Worm (Caenorhabditis elegans) whole organism, mixed stage, embryonic: ENCODE data around the gene Y71H2AM.1.

ENCODE experiments used
- M03D4.4 ChIP-seq: sonication (generic microtip); optimal IDR thresholded peaks from 2 replicates; lab custom pipeline; 2017; ENCODE audit warnings: mild to moderate bottlenecking, missing genetic modification characterization, missing compliant biosample characterization
- bed-3 ChIP-seq: fragments of 200-800 bp; sonication (Bioruptor generic); optimal IDR thresholded peaks from 3 replicates; lab custom pipeline; 2018; ENCODE audit warnings: mild to moderate bottlenecking, missing genetic modification characterization, moderate library complexity, missing compliant biosample characterization
- blmp-1 ChIP-seq: fragments of 150-350 bp; optimal IDR thresholded peaks from 2 replicates; lab custom pipeline; 2014; ENCODE audit warnings: missing biosample characterization, missing genetic modification characterization
- ceh-39 ChIP-seq: fragments of 150-350 bp; optimal IDR thresholded peaks from 2 replicates; lab custom pipeline; 2014; ENCODE audit warnings: missing biosample characterization, missing genetic modification characterization
- ceh-43 ChIP-seq: fragments of 200-800 bp; sonication (Bioruptor generic); optimal IDR thresholded peaks from 2 replicates; lab custom pipeline; 2018; ENCODE audit warnings: mild to moderate bottlenecking, missing genetic modification characterization, moderate library complexity, missing compliant biosample characterization
- ceh-83 ChIP-seq: fragments of 200-800 bp; sonication (Bioruptor generic); optimal IDR thresholded peaks from 2 replicates; lab custom pipeline; 2018; ENCODE audit warnings: mild to moderate bottlenecking, missing genetic modification characterization, missing compliant biosample characterization
- ces-1 ChIP-seq: fragments of 150-350 bp; optimal IDR thresholded peaks from 2 replicates; lab custom pipeline; 2014; ENCODE audit warnings: missing biosample characterization, missing genetic modification reagents, missing genetic modification characterization
- cnd-1 ChIP-seq: fragments of 200-800 bp; sonication (Bioruptor generic); optimal IDR thresholded peaks from 2 replicates; lab custom pipeline; 2018; ENCODE audit warnings: mild to moderate bottlenecking, missing genetic modification characterization, missing compliant biosample characterization
- drap-1 ChIP-seq: fragments of 200-800 bp; sonication (Bioruptor generic); optimal IDR thresholded peaks from 3 replicates; lab custom pipeline; 2018; ENCODE audit warnings: mild to moderate bottlenecking, missing genetic modification characterization, missing compliant biosample characterization
- elt-1 ChIP-seq: sonication (generic microtip); optimal IDR thresholded peaks from 2 replicates; lab custom pipeline; 2017; ENCODE audit warnings: missing genetic modification characterization, mild to moderate bottlenecking, missing compliant biosample characterization, antibody characterized with exemption, moderate library complexity, borderline replicate concordance; ENCODE audit not compliant: insufficient read depth
- elt-3 ChIP-seq: fragments of 150-350 bp; optimal IDR thresholded peaks from 2 replicates; lab custom pipeline; 2014; ENCODE audit warnings: missing biosample characterization, missing genetic modification characterization
- flh-1 ChIP-seq: fragments of 200-800 bp; sonication (Bioruptor generic); optimal IDR thresholded peaks from 2 replicates; lab custom pipeline; 2018; ENCODE audit warnings: mild to moderate bottlenecking, missing genetic modification characterization, moderate library complexity, missing compliant biosample characterization
- ham-2 ChIP-seq: fragments of 200-800 bp; sonication (Bioruptor generic); optimal IDR thresholded peaks from 2 replicates; lab custom pipeline; 2018; ENCODE audit warnings: mild to moderate bottlenecking, missing genetic modification characterization, missing compliant biosample characterization
- hlh-1 ChIP-seq: fragments of 150-350 bp; optimal IDR thresholded peaks from 2 replicates; lab custom pipeline; 2014; ENCODE audit warnings: missing biosample characterization, missing genetic modification reagents, missing genetic modification characterization
- lin-13 ChIP-seq: fragments of 150-350 bp; optimal IDR thresholded peaks from 2 replicates; lab custom pipeline; 2014; ENCODE audit warnings: missing biosample characterization, missing genetic modification characterization
- lin-32 ChIP-seq: fragments of 200-800 bp; sonication (Bioruptor generic); optimal IDR thresholded peaks from 2 replicates; lab custom pipeline; 2018; ENCODE audit warnings: mild to moderate bottlenecking, missing genetic modification characterization, missing compliant biosample characterization
- lsy-2 ChIP-seq: fragments of 150-350 bp; optimal IDR thresholded peaks from 2 replicates; lab custom pipeline; 2014; ENCODE audit warnings: missing biosample characterization, missing genetic modification characterization
- mab-5 ChIP-seq: fragments of 150-350 bp; optimal IDR thresholded peaks from 2 replicates; lab custom pipeline; 2014; ENCODE audit warnings: missing biosample characterization, missing genetic modification characterization
- mep-1 ChIP-seq: fragments of 150-350 bp; optimal IDR thresholded peaks from 2 replicates; lab custom pipeline; 2017; ENCODE audit warnings: missing biosample characterization, missing genetic modification reagents, missing genetic modification characterization, inconsistent platforms
- nhr-12 ChIP-seq: fragments of 150-350 bp; optimal IDR thresholded peaks from 2 replicates; lab custom pipeline; 2014; ENCODE audit warnings: missing biosample characterization, missing genetic modification characterization
- nhr-2 ChIP-seq: fragments of 150-350 bp; optimal IDR thresholded peaks from 2 replicates; lab custom pipeline; 2014; ENCODE audit warnings: missing biosample characterization, missing genetic modification characterization
- nhr-237 ChIP-seq: fragments of 150-350 bp; optimal IDR thresholded peaks from 2 replicates; lab custom pipeline; 2014; ENCODE audit warnings: missing biosample characterization, missing genetic modification characterization
- nhr-28 ChIP-seq: fragments of 150-350 bp; optimal IDR thresholded peaks from 2 replicates; lab custom pipeline; 2014; ENCODE audit warnings: missing biosample characterization, missing genetic modification characterization
- nhr-76 ChIP-seq: sonication (generic microtip); optimal IDR thresholded peaks from 2 replicates; lab custom pipeline; 2017; ENCODE audit warnings: missing biosample characterization, missing genetic modification characterization
- pha-4 ChIP-seq: fragments of 150-350 bp; optimal IDR thresholded peaks from 2 replicates; lab custom pipeline; 2018; ENCODE audit warnings: missing biosample characterization, missing genetic modification reagents, missing genetic modification characterization
- snpc-4 ChIP-seq: fragments of 150-350 bp; optimal IDR thresholded peaks from 2 replicates; lab custom pipeline; 2014; ENCODE audit warnings: missing biosample characterization, missing genetic modification characterization
- sptf-1 ChIP-seq: sonication (generic microtip); optimal IDR thresholded peaks from 2 replicates; lab custom pipeline; 2017; ENCODE audit warnings: mild to moderate bottlenecking, missing genetic modification characterization, moderate library complexity, missing compliant biosample characterization
- unc-120 ChIP-seq: sonication (generic microtip); optimal IDR thresholded peaks from 2 replicates; lab custom pipeline; 2017; ENCODE audit warnings: missing genetic modification characterization, missing compliant biosample characterization; ENCODE audit not compliant: poor library complexity, severe bottlenecking
- unc-39 ChIP-seq: fragments of 150-350 bp; optimal IDR thresholded peaks from 2 replicates; lab custom pipeline; 2014; ENCODE audit warnings: missing biosample characterization, missing genetic modification characterization
- unc-62 ChIP-seq: fragments of 150-350 bp; optimal IDR thresholded peaks from 2 replicates; lab custom pipeline; 2014; ENCODE audit warnings: missing biosample characterization, missing genetic modification reagents, missing genetic modification characterization
- zip-8 ChIP-seq: fragments of 150-350 bp; optimal IDR thresholded peaks from 2 replicates; lab custom pipeline; 2014; ENCODE audit warnings: missing biosample characterization, missing genetic modification characterization
- ztf-11 ChIP-seq: fragments of 150-350 bp; optimal IDR thresholded peaks from 2 replicates; lab custom pipeline; 2014; ENCODE audit warnings: missing biosample characterization, missing genetic modification characterization

The Y71H2AM.1 gene

DNA sequence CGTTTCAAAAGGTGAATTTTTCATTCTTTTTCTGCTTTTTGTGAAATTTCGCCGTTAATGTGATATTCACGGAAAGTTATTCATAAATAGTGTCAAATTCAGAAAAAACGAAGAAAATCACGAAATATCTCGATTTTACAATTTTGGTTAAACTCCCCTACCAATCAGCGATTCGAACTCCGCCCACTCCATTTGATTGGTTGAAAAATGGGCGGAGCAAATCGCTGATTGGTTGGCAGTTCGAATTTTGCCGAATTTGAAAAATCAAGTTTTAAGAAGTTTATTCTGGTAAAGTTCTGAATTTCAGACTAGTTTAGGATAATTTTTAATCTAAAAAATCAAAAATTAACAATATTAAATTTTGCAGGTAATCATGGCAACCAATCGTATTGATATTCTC, 37.8 kb downstream of the Y71H2AM.1 start:
- no peak for TF ChIP-seq cnd-1 (tag; lab: Kevin White, UChicago)
- TF ChIP-seq ceh-83: no peak
- TF ChIP-seq zip-8 (tag; lab: Kevin White, UChicago): no peak
- no peak for TF ChIP-seq ceh-43 (GFP tag; lab: Kevin White, UChicago)
- TF ChIP-seq unc-120: no peak
- no peak for TF ChIP-seq ces-1 (GFP tag; lab: Kevin White, UChicago)

DNA sequence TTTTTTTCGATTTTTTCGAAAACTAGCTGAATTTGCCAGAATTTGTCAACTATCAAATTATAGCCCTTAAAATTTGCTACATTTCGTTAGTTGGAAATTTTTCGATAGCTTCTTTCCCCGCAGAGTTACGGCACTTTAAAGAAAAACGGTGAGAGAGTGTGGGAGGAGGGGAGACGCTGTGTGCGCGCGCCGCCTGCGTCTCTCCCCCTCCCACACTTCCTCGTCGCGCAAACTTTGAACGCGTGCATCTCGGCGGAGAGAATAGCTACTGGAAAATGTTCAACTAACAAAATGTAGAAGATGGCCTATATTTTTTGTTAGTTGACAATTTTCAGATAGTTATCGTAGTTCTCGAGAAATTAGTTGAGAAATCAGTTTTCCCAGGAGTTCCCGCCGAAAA, 39.7 kb downstream of the Y71H2AM.1 start:
- TF ChIP-seq drap-1 (GFP tag; lab: Kevin White, UChicago) (no peak), elt-3 (tag; lab: Kevin White, UChicago) (no peak), cnd-1 (tag; lab: Kevin White, UChicago) (no peak), nhr-237 (tag; lab: Kevin White, UChicago) (no peak), hlh-1 (no peak), lsy-2 (tag; lab: Kevin White, UChicago) (no peak), lin-13 (tag; lab: Kevin White, UChicago) (no peak), unc-120 (no peak), lin-32 (GFP tag; lab: Kevin White, UChicago) (no peak), mep-1 (no peak), pha-4 (tag; lab: Kevin White, UChicago) (no peak), nhr-12 (tag; lab: Kevin White, UChicago) (no peak), zip-8 (tag; lab: Kevin White, UChicago) (no peak), nhr-76 (tag; lab: Kevin White, UChicago) (no peak), ztf-11 (tag; lab: Kevin White, UChicago) (no peak), ceh-39 (no peak), mab-5 (no peak), unc-39 (tag; lab: Kevin White, UChicago) (no peak)

DNA sequence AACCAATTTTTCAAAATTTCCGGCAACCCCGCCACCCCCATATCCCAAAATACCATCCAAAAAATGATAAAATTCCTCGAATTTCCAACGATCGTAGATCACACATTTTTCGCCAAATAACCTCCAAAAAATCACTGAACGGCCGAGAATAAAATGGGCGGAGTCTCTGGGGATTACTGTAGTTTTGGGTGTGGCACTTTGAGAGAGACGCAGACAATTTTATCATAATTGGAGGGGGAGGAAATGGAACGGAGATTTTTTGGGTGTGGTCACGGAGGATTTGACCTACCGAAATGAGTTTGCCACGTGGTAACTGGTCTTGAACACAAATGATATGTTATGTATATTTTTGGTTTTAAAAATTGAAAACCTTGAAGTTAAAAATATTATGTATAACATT, 41.5 kb downstream of the Y71H2AM.1 start:
- TF ChIP-seq mab-5: no peak
- TF ChIP-seq nhr-2 (tag; lab: Kevin White, UChicago): no peak
- TF ChIP-seq ceh-39: no peak
- no peak for TF ChIP-seq unc-62 (GFP tag; lab: Kevin White, UChicago)
- no peak for TF ChIP-seq elt-1 (tag; lab: Kevin White, UChicago)
- TF ChIP-seq snpc-4: no peak
- no peak for TF ChIP-seq bed-3 (GFP tag; lab: Kevin White, UChicago)
- no peak for TF ChIP-seq nhr-28 (tag; lab: Kevin White, UChicago)
- TF ChIP-seq unc-120: no peak
- no peak for TF ChIP-seq flh-1 (GFP tag; lab: Kevin White, UChicago)
- TF ChIP-seq M03D4.4 (tag; lab: Kevin White, UChicago): no peak
- TF ChIP-seq hlh-1: no peak
- TF ChIP-seq pha-4 (tag; lab: Kevin White, UChicago): no peak
- TF ChIP-seq nhr-76 (tag; lab: Kevin White, UChicago): no peak
- TF ChIP-seq nhr-237 (tag; lab: Kevin White, UChicago): no peak
- no peak for TF ChIP-seq lsy-2 (tag; lab: Kevin White, UChicago)
- no peak for TF ChIP-seq ham-2
- no peak for TF ChIP-seq blmp-1
- TF ChIP-seq unc-39 (tag; lab: Kevin White, UChicago): no peak

- TF ChIP-seq lin-13 (tag; lab: Kevin White, UChicago): no peak
Observed at ce11 chrIII:2869033-2869432, 42.2 kb downstream of the Y71H2AM.1 start.

DNA sequence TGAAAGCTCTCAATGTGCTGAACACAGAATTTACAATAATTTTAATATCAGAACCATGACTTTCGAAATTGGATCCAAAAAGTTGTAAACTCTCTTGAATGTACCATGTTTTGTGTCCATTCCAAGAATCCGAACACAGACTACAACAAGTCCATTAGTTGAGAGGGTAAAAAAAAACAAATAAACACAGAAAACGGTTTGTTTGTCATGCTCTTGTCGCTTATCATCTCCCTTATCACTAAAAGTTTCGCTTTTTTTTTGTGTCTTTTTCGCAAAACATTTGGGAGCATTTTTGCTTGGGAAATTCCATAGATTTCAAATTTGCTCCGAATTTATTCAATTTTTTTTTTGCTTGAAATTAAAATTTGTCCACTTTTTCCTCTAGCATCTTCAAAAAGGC, 42.6 kb downstream of the Y71H2AM.1 start:
- TF ChIP-seq unc-62 (GFP tag; lab: Kevin White, UChicago) (no peak), ztf-11 (tag; lab: Kevin White, UChicago) (no peak), ceh-39 (no peak), hlh-1 (no peak), bed-3 (GFP tag; lab: Kevin White, UChicago) (no peak), nhr-2 (tag; lab: Kevin White, UChicago) (no peak), flh-1 (GFP tag; lab: Kevin White, UChicago) (no peak), lin-13 (tag; lab: Kevin White, UChicago) (no peak), elt-1 (tag; lab: Kevin White, UChicago) (no peak), lsy-2 (tag; lab: Kevin White, UChicago) (no peak), M03D4.4 (tag; lab: Kevin White, UChicago) (no peak), sptf-1 (tag; lab: Kevin White, UChicago) (no peak), lin-32 (GFP tag; lab: Kevin White, UChicago) (no peak)
